Worm (Caenorhabditis elegans) whole organism, midembryonic: ENCODE results near the gene txt-13.
A peak's percentile ranks its signal among the peaks of the same experiment; 100 is the strongest.

ENCODE experiments used
- T22C8.4 ChIP-seq: fragments of 200-800 bp; sonication (Bioruptor generic); IDR thresholded peaks from 2 replicates; pipeline ENCODE4 v1.3.6; 2022; ENCODE audit warnings: missing genetic modification characterization, missing compliant biosample characterization
- cog-1 ChIP-seq: sonication (generic microtip); optimal IDR thresholded peaks from 2 replicates; lab custom pipeline; 2016; ENCODE audit warnings: missing genetic modification characterization, missing compliant biosample characterization
- flt-1 ChIP-seq: fragments of 200-800 bp; sonication (Bioruptor generic); IDR thresholded peaks from 2 replicates; pipeline ENCODE4 v1.3.6; 2022; ENCODE audit warnings: missing genetic modification characterization, missing compliant biosample characterization
- klf-2 ChIP-seq: fragments of 200-800 bp; sonication (Bioruptor generic); conservative IDR thresholded peaks from 2 replicates; pipeline ENCODE4 v1.3.6; 2022; ENCODE audit warnings: missing genetic modification reagents, missing genetic modification characterization, missing compliant biosample characterization
- med-1 ChIP-seq: sonication (generic microtip); optimal IDR thresholded peaks from 2 replicates; lab custom pipeline; 2017; ENCODE audit warnings: missing genetic modification characterization, mild to moderate bottlenecking, missing compliant biosample characterization, antibody characterized with exemption, missing genetic modification reagents; ENCODE audit not compliant: insufficient read depth
- ref-1 ChIP-seq: fragments of 200-800 bp; sonication (Bioruptor generic); conservative IDR thresholded peaks from 2 replicates; pipeline ENCODE4 v1.3.6; 2022; ENCODE audit warnings: missing genetic modification reagents, missing genetic modification characterization, missing compliant biosample characterization
- tab-1 ChIP-seq: fragments of 200-800 bp; sonication (Bioruptor generic); IDR thresholded peaks from 2 replicates; pipeline ENCODE4 v1.3.6; 2022; ENCODE audit warnings: missing genetic modification characterization, missing compliant biosample characterization
- ztf-23 ChIP-seq: fragments of 200-800 bp; sonication (Bioruptor generic); IDR thresholded peaks from 2 replicates; pipeline ENCODE4 v1.3.6; 2022; ENCODE audit warnings: missing genetic modification reagents, missing genetic modification characterization, missing compliant biosample characterization
- ztf-29 ChIP-seq: fragments of 200-800 bp; sonication (Bioruptor generic); IDR thresholded peaks from 2 replicates; pipeline ENCODE4 v1.3.6; 2022; ENCODE audit warnings: missing genetic modification reagents, missing genetic modification characterization, missing compliant biosample characterization

txt-13 gene

ce11 chrII:10563368-10563767, 7.0 kb upstream of the txt-13 start, which contains the start of gene cdc-48.1:
TSS of gene cdc-48.1 (minus strand) at chrII:10563407.
- TF ChIP-seq ref-1 (GFP tag; lab: Robert Waterston, UW) (no peak), ztf-29 (GFP tag; lab: Robert Waterston, UW) (peak; percentile 60; the same call in 1 of the 2 replicates), med-1 (GFP tag; lab: Kevin White, UChicago) (peak; percentile 25), ztf-23 (peak; percentile 94), cog-1 (tag; lab: Kevin White, UChicago) (peak; percentile 99), flt-1 (GFP tag; lab: Robert Waterston, UW) (peak; percentile 94), T22C8.4 (GFP tag; lab: Robert Waterston, UW) (peak; percentile 76), tab-1 (GFP tag; lab: Robert Waterston, UW) (peak; percentile 80), klf-2 (GFP tag; lab: Robert Waterston, UW) (peak; percentile 76)

ce11 chrII:10564578-10564977, 5.8 kb upstream of the txt-13 start, which contains the start of the genes C06A1.6 and C06A1.7:
TSS of gene C06A1.6 (minus strand) at chrII:10564678.
TSS of gene C06A1.7 (plus strand) at chrII:10564891.
- TF ChIP-seq klf-2 (GFP tag; lab: Robert Waterston, UW) (no peak), T22C8.4 (GFP tag; lab: Robert Waterston, UW) (no peak), ztf-29 (GFP tag; lab: Robert Waterston, UW) (no peak), tab-1 (GFP tag; lab: Robert Waterston, UW) (no peak), ztf-23 (no peak), flt-1 (GFP tag; lab: Robert Waterston, UW) (no peak), cog-1 (tag; lab: Kevin White, UChicago) (no peak)

ce11 chrII:10566458-10566857, 3.9 kb upstream of the txt-13 start:
- TF ChIP-seq ztf-29 (GFP tag; lab: Robert Waterston, UW) (no peak), ref-1 (GFP tag; lab: Robert Waterston, UW) (no peak), cog-1 (tag; lab: Kevin White, UChicago) (no peak)

- TF ChIP-seq cog-1 (tag; lab: Kevin White, UChicago) (no peak), ref-1 (GFP tag; lab: Robert Waterston, UW) (no peak), tab-1 (GFP tag; lab: Robert Waterston, UW) (no peak), med-1 (GFP tag; lab: Kevin White, UChicago) (no peak), ztf-29 (GFP tag; lab: Robert Waterston, UW) (no peak), flt-1 (GFP tag; lab: Robert Waterston, UW) (no peak), klf-2 (GFP tag; lab: Robert Waterston, UW) (no peak), ztf-23 (no peak), T22C8.4 (GFP tag; lab: Robert Waterston, UW) (no peak)
These were observed 904 bp upstream of the txt-13 start for ce11 chrII:10569498-10569897.

- no peak for TF ChIP-seq T22C8.4 (GFP tag; lab: Robert Waterston, UW)
These were observed 1.6 kb downstream of the txt-13 start, which contains the start of gene C06A1.3 for ce11 chrII:10571967-10572366. TSS of gene C06A1.3 (plus strand) at chrII:10572267.

ce11 chrII:10574177-10574576, 3.8 kb downstream of the txt-13 start:
- no peak for TF ChIP-seq med-1 (GFP tag; lab: Kevin White, UChicago)
- TF ChIP-seq ztf-23: no peak
- no peak for TF ChIP-seq flt-1 (GFP tag; lab: Robert Waterston, UW)
- no peak for TF ChIP-seq cog-1 (tag; lab: Kevin White, UChicago)
- TF ChIP-seq tab-1 (GFP tag; lab: Robert Waterston, UW): no peak
- no peak for TF ChIP-seq klf-2 (GFP tag; lab: Robert Waterston, UW)
- TF ChIP-seq ref-1 (GFP tag; lab: Robert Waterston, UW): no peak
- no peak for TF ChIP-seq T22C8.4 (GFP tag; lab: Robert Waterston, UW)
- no peak for TF ChIP-seq ztf-29 (GFP tag; lab: Robert Waterston, UW)

ce11 chrII:10578843-10579430, 8.5 kb downstream of the txt-13 start, which contains the start of gene rpb-6:
TSS of gene rpb-6 (plus strand) at chrII:10579380.
- no peak for TF ChIP-seq T22C8.4 (GFP tag; lab: Robert Waterston, UW)
- no peak for TF ChIP-seq cog-1 (tag; lab: Kevin White, UChicago)
- no peak for TF ChIP-seq tab-1 (GFP tag; lab: Robert Waterston, UW)
- no peak for TF ChIP-seq ztf-29 (GFP tag; lab: Robert Waterston, UW)
- no peak for TF ChIP-seq flt-1 (GFP tag; lab: Robert Waterston, UW)
- no peak for TF ChIP-seq med-1 (GFP tag; lab: Kevin White, UChicago)
- no peak for TF ChIP-seq ztf-23
- no peak for TF ChIP-seq klf-2 (GFP tag; lab: Robert Waterston, UW)
- TF ChIP-seq ref-1 (GFP tag; lab: Robert Waterston, UW): no peak

- no peak for TF ChIP-seq ztf-23
- TF ChIP-seq flt-1 (GFP tag; lab: Robert Waterston, UW): no peak
- no peak for TF ChIP-seq ztf-29 (GFP tag; lab: Robert Waterston, UW)
- no peak for TF ChIP-seq T22C8.4 (GFP tag; lab: Robert Waterston, UW)
- TF ChIP-seq tab-1 (GFP tag; lab: Robert Waterston, UW): no peak
- no peak for TF ChIP-seq med-1 (GFP tag; lab: Kevin White, UChicago)
- no peak for TF ChIP-seq klf-2 (GFP tag; lab: Robert Waterston, UW)
- no peak for TF ChIP-seq ref-1 (GFP tag; lab: Robert Waterston, UW)
- no peak for TF ChIP-seq cog-1 (tag; lab: Kevin White, UChicago)
These were observed 9.3 kb downstream of the txt-13 start, which contains the start of gene dohh-1 for ce11 chrII:10579655-10580054. TSS of gene dohh-1 (plus strand) at chrII:10579955.

- TF ChIP-seq ztf-29 (GFP tag; lab: Robert Waterston, UW) (no peak), cog-1 (tag; lab: Kevin White, UChicago) (no peak), ztf-23 (no peak), klf-2 (GFP tag; lab: Robert Waterston, UW) (no peak), flt-1 (GFP tag; lab: Robert Waterston, UW) (no peak), T22C8.4 (GFP tag; lab: Robert Waterston, UW) (no peak), tab-1 (GFP tag; lab: Robert Waterston, UW) (no peak), med-1 (GFP tag; lab: Kevin White, UChicago) (no peak), ref-1 (GFP tag; lab: Robert Waterston, UW) (no peak)
These were observed 10.4 kb downstream of the txt-13 start, which contains the start of gene dap-3 for ce11 chrII:10580833-10581232. TSS of gene dap-3 (plus strand) at chrII:10581133.
